Worm (Caenorhabditis elegans) whole organism, L3 larva: ENCODE data around the gene F16B4.4.

Experiments used
- aly-2 ChIP-seq: fragments of 150-350 bp; optimal IDR thresholded peaks from 2 replicates; lab custom pipeline; 2014; ENCODE audit warnings: missing biosample characterization, missing genetic modification characterization
- ama-1 ChIP-seq: fragments of 150-350 bp; optimal IDR thresholded peaks from 2 replicates; lab custom pipeline; 2018
- ceh-16 ChIP-seq: sonication (generic microtip); optimal IDR thresholded peaks from 2 replicates; lab custom pipeline; 2017; ENCODE audit warnings: missing biosample characterization, missing genetic modification characterization
- fos-1 ChIP-seq: fragments of 150-350 bp; optimal IDR thresholded peaks from 2 replicates; lab custom pipeline; 2014; ENCODE audit warnings: missing biosample characterization, missing genetic modification characterization
- nhr-12 ChIP-seq: fragments of 150-350 bp; optimal IDR thresholded peaks from 2 replicates; lab custom pipeline; 2014; ENCODE audit warnings: missing biosample characterization, missing genetic modification characterization
- nhr-28 ChIP-seq: fragments of 150-350 bp; optimal IDR thresholded peaks from 2 replicates; lab custom pipeline; 2014; ENCODE audit warnings: missing biosample characterization, missing genetic modification characterization
- nhr-77 ChIP-seq: fragments of 150-350 bp; optimal IDR thresholded peaks from 2 replicates; lab custom pipeline; 2014; ENCODE audit warnings: missing biosample characterization, missing genetic modification characterization
- pha-4 ChIP-seq: fragments of 150-350 bp; optimal IDR thresholded peaks from 2 replicates; lab custom pipeline; 2014; ENCODE audit warnings: missing biosample characterization, missing genetic modification reagents, missing genetic modification characterization
- snpc-4 ChIP-seq: fragments of 150-350 bp; optimal IDR thresholded peaks from 2 replicates; lab custom pipeline; 2014; ENCODE audit warnings: missing biosample characterization, missing genetic modification characterization
- unc-62 ChIP-seq: fragments of 150-350 bp; sonication (generic microtip); optimal IDR thresholded peaks from 4 replicates; lab custom pipeline; 2014; ENCODE audit warnings: missing biosample characterization, missing genetic modification reagents, missing genetic modification characterization
- zag-1 ChIP-seq: fragments of 150-350 bp; optimal IDR thresholded peaks from 2 replicates; lab custom pipeline; 2014; ENCODE audit warnings: missing biosample characterization, missing genetic modification characterization
- ztf-4 ChIP-seq: fragments of 150-350 bp; optimal IDR thresholded peaks from 2 replicates; lab custom pipeline; 2014; ENCODE audit warnings: missing biosample characterization, missing genetic modification characterization

DNA sequence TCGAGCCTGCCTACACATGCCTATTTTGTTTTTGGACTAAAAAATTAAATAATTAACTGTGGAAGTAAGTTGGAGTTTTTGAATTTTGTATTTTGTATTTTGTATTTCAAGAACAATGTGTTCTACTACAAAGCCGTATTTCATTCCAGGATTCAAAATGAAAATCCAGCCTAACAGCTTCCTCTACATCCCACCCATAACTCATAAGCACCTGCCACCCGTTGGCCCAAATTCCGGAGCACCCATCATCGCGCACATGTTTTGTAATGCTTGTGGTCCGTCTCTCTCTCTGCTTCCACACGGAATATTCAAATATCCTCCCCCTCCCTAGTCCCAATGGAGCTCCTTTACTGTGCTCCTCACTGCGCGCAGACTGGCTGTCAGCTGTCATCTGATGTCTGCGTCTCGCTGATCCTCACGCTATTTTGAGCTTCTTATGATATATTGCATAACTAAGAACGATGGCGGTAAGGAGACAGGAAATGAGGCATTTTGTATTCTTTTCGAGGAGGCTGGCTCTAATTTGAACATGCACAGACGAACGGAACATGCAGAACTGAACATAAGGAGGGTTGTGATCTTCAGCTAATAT, 18.2 kb upstream of the F16B4.4 start:
- no peak for TF ChIP-seq nhr-28 (tag; lab: Kevin White, UChicago)
- TF ChIP-seq aly-2: no peak
- TF ChIP-seq snpc-4 (tag; lab: Kevin White, UChicago): no peak
- no peak for TF ChIP-seq fos-1
- TF ChIP-seq nhr-12 (tag; lab: Kevin White, UChicago): no peak
- no peak for TF ChIP-seq pha-4
- no peak for TF ChIP-seq nhr-77
- no peak for TF ChIP-seq ama-1
- no peak for TF ChIP-seq ztf-4 (tag; lab: Kevin White, UChicago)
- no peak for TF ChIP-seq unc-62 (GFP tag; lab: Kevin White, UChicago)
- no peak for TF ChIP-seq zag-1 (tag; lab: Kevin White, UChicago)
- TF ChIP-seq ceh-16: no peak
